Worm (Caenorhabditis elegans): ENCODE measurements around the gene oig-1.
A peak's percentile ranks its signal among the peaks of the same experiment; 100 is the strongest.

oig-1 gene

ce11 chrIII:6551187-6552058, 26.0 kb upstream of the oig-1 start, which contains the start of gene C09E7.7 (continued):
- TF ChIP-seq madf-3 (GFP tag; IDR thresholded peaks at IDR 0.05): 0 out of 2 replicates have a peak, but pooled peaks have one; percentile 26
- TF ChIP-seq nhr-80 (tag; optimal IDR thresholded peaks at IDR 0.05): peak; percentile 39
- TF ChIP-seq egrh-3 (GFP tag; IDR thresholded peaks at IDR 0.05): peak; percentile 80
- peak; percentile 57 for TF ChIP-seq atf-7 (tag; optimal IDR thresholded peaks at IDR 0.05)
- TF ChIP-seq lin-26 (GFP tag; IDR thresholded peaks at IDR 0.05): peak; percentile 82
- peak; percentile 16; the same call in 1 of the 2 replicates for TF ChIP-seq C17E4.6 (GFP tag; IDR thresholded peaks at IDR 0.05)
- TF ChIP-seq D2030.7 (GFP tag; IDR thresholded peaks at IDR 0.05): peak; percentile 81
- peak; percentile 86; the same call in 1 of the 2 replicates for TF ChIP-seq ztf-25 (GFP tag; IDR thresholded peaks at IDR 0.05)
- peak; percentile 74 for TF ChIP-seq nfyb-1 (GFP tag; IDR thresholded peaks at IDR 0.05)
- peak; percentile 75; the same call in 1 of the 2 replicates for TF ChIP-seq ztf-6 (GFP tag; IDR thresholded peaks at IDR 0.05)
- peak; percentile 70; the same call in 1 of the 2 replicates for TF ChIP-seq pbrm-1 (GFP tag; IDR thresholded peaks at IDR 0.05)
- TF ChIP-seq hmg-1.2 (GFP tag; IDR thresholded peaks at IDR 0.05): peak; percentile 94
- peak; percentile 98 for TF ChIP-seq ceh-100 (GFP tag; IDR thresholded peaks at IDR 0.05)
- TF ChIP-seq lsl-1 (GFP tag; optimal IDR thresholded peaks at IDR 0.05): peak; percentile 58
- TF ChIP-seq cebp-1 (GFP tag; IDR thresholded peaks at IDR 0.05): peak; percentile 60
- peak; percentile 61 for TF ChIP-seq cebp-1 (tag; optimal IDR thresholded peaks at IDR 0.05)
- peak; percentile 70 for TF ChIP-seq xnd-1 (tag; optimal IDR thresholded peaks at IDR 0.05)
- peak; percentile 63 for TF ChIP-seq somi-1 (GFP tag; optimal IDR thresholded peaks at IDR 0.05)
- TF ChIP-seq ceh-91 (GFP tag; IDR thresholded peaks at IDR 0.05): peak; percentile 81
- TF ChIP-seq ztf-18 (tag; optimal IDR thresholded peaks at IDR 0.05): peak; percentile 67
- peak; percentile 75; the same call in 1 of the 2 replicates for TF ChIP-seq ztf-28 (GFP tag; IDR thresholded peaks at IDR 0.05)
- peak; percentile 42; the same call in 1 of the 2 replicates for TF ChIP-seq attf-3 (GFP tag; conservative IDR thresholded peaks at IDR 0.05)
- peak; percentile 51 for TF ChIP-seq akir-1 (GFP tag; optimal IDR thresholded peaks at IDR 0.05)
- TF ChIP-seq madf-10 (tag; optimal IDR thresholded peaks at IDR 0.05): peak; percentile 45
- TF ChIP-seq athp-1 (tag; optimal IDR thresholded peaks at IDR 0.05): peak; percentile 18
- peak; percentile 55 for TF ChIP-seq K12H6.12 (tag; optimal IDR thresholded peaks at IDR 0.05)
- peak; percentile 65 for TF ChIP-seq Y67H2A.10 (GFP tag; conservative IDR thresholded peaks at IDR 0.05)
- TF ChIP-seq rec-8 (tag; optimal IDR thresholded peaks at IDR 0.05): peak in 1 of 2 experiments; percentile 5
- peak; percentile 88 for TF ChIP-seq dox-1 (GFP tag; IDR thresholded peaks at IDR 0.05)
- TF ChIP-seq hsf-1 (GFP tag; IDR thresholded peaks at IDR 0.05): peak; percentile 42; the same call in 1 of the 2 replicates
- peak; percentile 48; the same call in 1 of the 2 replicates for TF ChIP-seq egl-18 (GFP tag; IDR thresholded peaks at IDR 0.05)
- peak; percentile 24 for TF ChIP-seq unc-130 (GFP tag; optimal IDR thresholded peaks at IDR 0.05)
- TF ChIP-seq hmg-20 (GFP tag; IDR thresholded peaks at IDR 0.05): peak; percentile 42; the same call in 1 of the 2 replicates
- TF ChIP-seq tlf-1 (GFP tag; optimal IDR thresholded peaks at IDR 0.05): peak; percentile 54
- peak; percentile 82 for TF ChIP-seq lin-54 (GFP tag; optimal IDR thresholded peaks at IDR 0.05)
- peak; percentile 92 for TF ChIP-seq madf-6 (GFP tag; IDR thresholded peaks at IDR 0.05)
- TF ChIP-seq rcor-1 (GFP tag; IDR thresholded peaks at IDR 0.05): peak; percentile 85
